Fruit fly (Drosophila melanogaster) whole organism, embryonic: ENCODE data around the gene Ret.

Experiments
- C15 ChIP-seq: fragments of 200-800 bp; sonication (Bioruptor generic); IDR thresholded peaks from 3 replicates; pipeline ENCODE4 v1.3.6; 2022; ENCODE audit warnings: missing biosample characterization, missing genetic modification characterization
- CG1024 ChIP-seq: fragments of 200-800 bp; sonication (Bioruptor generic); IDR thresholded peaks from 2 replicates; pipeline ENCODE4 v1.3.6; 2022; ENCODE audit warnings: missing biosample characterization, missing genetic modification characterization
- CG10267 ChIP-seq: fragments of 200-800 bp; sonication (Bioruptor generic); optimal IDR thresholded peaks from 2 replicates; lab custom pipeline; 2018; ENCODE audit warnings: missing biosample characterization, mild to moderate bottlenecking, missing genetic modification characterization, moderate library complexity
- CG11247 ChIP-seq: fragments of 200-800 bp; sonication (Bioruptor generic); IDR thresholded peaks from 2 replicates; pipeline ENCODE4 v1.3.6; 2022; ENCODE audit warnings: missing biosample characterization, missing genetic modification characterization
- CG11456 ChIP-seq: fragments of 200-800 bp; sonication (Bioruptor generic); IDR thresholded peaks from 3 replicates; pipeline ENCODE4 v1.3.6; 2022; ENCODE audit warnings: missing biosample characterization, missing genetic modification characterization
- CG11560 ChIP-seq: fragments of 200-800 bp; sonication (Bioruptor generic); IDR thresholded peaks from 3 replicates; pipeline ENCODE4 v1.3.6; 2022; ENCODE audit warnings: missing biosample characterization, missing genetic modification characterization
- CG15479 ChIP-seq: fragments of 200-800 bp; sonication (Bioruptor generic); optimal IDR thresholded peaks from 3 replicates; lab custom pipeline; 2019; ENCODE audit warnings: missing biosample characterization, mild to moderate bottlenecking, missing genetic modification characterization, moderate library complexity
- CG18262 ChIP-seq: fragments of 200-800 bp; optimal IDR thresholded peaks from 3 replicates; lab custom pipeline; 2019; ENCODE audit warnings: missing biosample characterization, mild to moderate bottlenecking, missing genetic modification characterization, moderate library complexity
- CG31224 ChIP-seq: fragments of 200-800 bp; sonication (Bioruptor generic); IDR thresholded peaks from 2 replicates; pipeline ENCODE4 v1.3.6; 2022; ENCODE audit warnings: missing biosample characterization, missing genetic modification characterization
- CG4617 ChIP-seq: fragments of 200-800 bp; sonication (Bioruptor generic); optimal IDR thresholded peaks from 3 replicates; lab custom pipeline; 2016; ENCODE audit warnings: missing biosample characterization, missing genetic modification characterization, borderline replicate concordance
- CG5180 ChIP-seq: fragments of 200-800 bp; sonication (Bioruptor generic); optimal IDR thresholded peaks from 3 replicates; lab custom pipeline; 2017; ENCODE audit warnings: missing biosample characterization, missing genetic modification characterization, mild to moderate bottlenecking, moderate library complexity, missing genetic modification reagents
- CG6683 ChIP-seq: fragments of 200-800 bp; sonication (Bioruptor generic); optimal IDR thresholded peaks from 2 replicates; lab custom pipeline; 2017; ENCODE audit warnings: missing biosample characterization, mild to moderate bottlenecking, missing genetic modification characterization, missing genetic modification reagents
- CG6813 ChIP-seq: fragments of 200-800 bp; sonication (Bioruptor generic); optimal IDR thresholded peaks from 2 replicates; lab custom pipeline; 2017; ENCODE audit warnings: missing biosample characterization, missing genetic modification characterization, mild to moderate bottlenecking, moderate library complexity, missing genetic modification reagents
- CG6854 ChIP-seq: fragments of 200-800 bp; sonication (Bioruptor generic); optimal IDR thresholded peaks from 3 replicates; lab custom pipeline; 2017; ENCODE audit warnings: missing biosample characterization, mild to moderate bottlenecking, missing genetic modification characterization
- CG7786 ChIP-seq: fragments of 200-800 bp; sonication (Bioruptor generic); optimal IDR thresholded peaks from 2 replicates; lab custom pipeline; 2016; ENCODE audit warnings: missing biosample characterization, missing genetic modification characterization
- CG8359 ChIP-seq: fragments of 200-800 bp; sonication (Bioruptor generic); optimal IDR thresholded peaks from 2 replicates; lab custom pipeline; 2017; ENCODE audit warnings: missing biosample characterization, mild to moderate bottlenecking, missing genetic modification characterization, borderline replicate concordance
- CG8924 ChIP-seq: fragments of 200-800 bp; optimal IDR thresholded peaks from 3 replicates; lab custom pipeline; 2019; ENCODE audit warnings: missing biosample characterization, mild to moderate bottlenecking, missing genetic modification characterization, moderate library complexity
- CG9817 ChIP-seq: fragments of 200-800 bp; sonication (Bioruptor generic); optimal IDR thresholded peaks from 2 replicates; lab custom pipeline; 2018; ENCODE audit warnings: missing biosample characterization, mild to moderate bottlenecking, missing genetic modification characterization, moderate library complexity
- Dip2 ChIP-seq: fragments of 200-800 bp; sonication (Bioruptor generic); IDR thresholded peaks from 2 replicates; pipeline ENCODE4 v1.3.6; 2022; ENCODE audit warnings: missing biosample characterization, missing genetic modification characterization
- Eip74EF ChIP-seq, 2 experiments: fragments of 200-800 bp in 1 of 2; fragments of >200 bp in 1 of 2; sonication (Bioruptor generic) in 1 of 2; optimal IDR thresholded peaks; 2 replicates each; lab custom pipeline; 2017 to 2019; ENCODE audit warnings: missing biosample characterization in 2 of 2, missing genetic modification characterization in 2 of 2, mild to moderate bottlenecking in 1 of 2, moderate library complexity in 1 of 2
- Fer2 ChIP-seq: fragments of 200-800 bp; sonication (Bioruptor generic); optimal IDR thresholded peaks from 2 replicates; lab custom pipeline; 2018; ENCODE audit warnings: missing biosample characterization, mild to moderate bottlenecking, missing genetic modification characterization, moderate library complexity
- Hr78 ChIP-seq, 2 experiments: fragments of 200-800 bp in 1 of 2; fragments of >200 bp in 1 of 2; sonication (Bioruptor generic) in 1 of 2; optimal IDR thresholded peaks; 2 replicates each; lab custom pipeline; 2017 to 2019; ENCODE audit warnings: missing biosample characterization in 2 of 2, missing genetic modification characterization in 2 of 2, mild to moderate bottlenecking in 1 of 2, moderate library complexity in 1 of 2
- Opbp ChIP-seq: fragments of 200-800 bp; sonication (Bioruptor generic); IDR thresholded peaks from 3 replicates; pipeline ENCODE4 v1.3.6; 2022; ENCODE audit warnings: missing biosample characterization, missing genetic modification characterization; ENCODE audit not compliant: partially characterized antibody
- Sox100B ChIP-seq: fragments of 200-800 bp; sonication (Bioruptor generic); optimal IDR thresholded peaks from 3 replicates; lab custom pipeline; 2018; ENCODE audit warnings: missing biosample characterization, mild to moderate bottlenecking, missing genetic modification characterization
- ab ChIP-seq: fragments of 200-800 bp; sonication (Bioruptor generic); optimal IDR thresholded peaks from 2 replicates; lab custom pipeline; 2016; ENCODE audit warnings: missing biosample characterization, missing genetic modification characterization
- abd-A ChIP-seq: fragments of 200-800 bp; sonication (Bioruptor generic); optimal IDR thresholded peaks from 3 replicates; lab custom pipeline; 2019; ENCODE audit warnings: missing biosample characterization, mild to moderate bottlenecking, missing genetic modification characterization, moderate library complexity
- az2 ChIP-seq: fragments of 200-800 bp; sonication (Bioruptor generic); optimal IDR thresholded peaks from 3 replicates; lab custom pipeline; 2016; ENCODE audit warnings: missing biosample characterization, missing genetic modification characterization
- bab2 ChIP-seq: fragments of 200-800 bp; sonication (Bioruptor generic); optimal IDR thresholded peaks from 2 replicates; lab custom pipeline; 2016; ENCODE audit warnings: missing biosample characterization, missing genetic modification characterization
- cg ChIP-seq: fragments of 200-800 bp; sonication (Bioruptor generic); optimal IDR thresholded peaks from 3 replicates; lab custom pipeline; 2019; ENCODE audit warnings: missing biosample characterization, mild to moderate bottlenecking, missing genetic modification characterization, moderate library complexity
- chif ChIP-seq, 2 experiments: fragments of 200-800 bp; sonication (Bioruptor generic); optimal IDR thresholded peaks; 3 replicates each; lab custom pipeline; 2016; ENCODE audit warnings: missing biosample characterization in 2 of 2, missing genetic modification characterization in 2 of 2
- chm ChIP-seq: fragments of 200-800 bp; sonication (Bioruptor generic); IDR thresholded peaks from 2 replicates; pipeline ENCODE4 v1.3.6; 2022; ENCODE audit warnings: missing biosample characterization, missing genetic modification characterization
- cwo ChIP-seq: fragments of 200-800 bp; sonication (Bioruptor generic); optimal IDR thresholded peaks from 3 replicates; lab custom pipeline; 2017; ENCODE audit warnings: missing biosample characterization, missing genetic modification characterization, mild to moderate bottlenecking, moderate library complexity, missing genetic modification reagents
- ems ChIP-seq: fragments of 200-800 bp; sonication (Bioruptor generic); optimal IDR thresholded peaks from 3 replicates; lab custom pipeline; 2016; ENCODE audit warnings: missing biosample characterization, missing genetic modification characterization
- fd96Cb ChIP-seq: fragments of 200-800 bp; sonication (Bioruptor generic); optimal IDR thresholded peaks from 2 replicates; lab custom pipeline; 2018; ENCODE audit warnings: missing biosample characterization, mild to moderate bottlenecking, missing genetic modification characterization, moderate library complexity
- fru ChIP-seq: fragments of >200 bp; optimal IDR thresholded peaks from 2 replicates; lab custom pipeline; 2017
- h ChIP-seq: fragments of >200 bp; optimal IDR thresholded peaks from 2 replicates; lab custom pipeline; 2017
- klu ChIP-seq: fragments of 200-800 bp; sonication (Bioruptor generic); IDR thresholded peaks from 2 replicates; pipeline ENCODE4 v1.3.6; 2022; ENCODE audit warnings: missing biosample characterization, missing genetic modification characterization
- luna ChIP-seq: fragments of 200-800 bp; sonication (Bioruptor generic); optimal IDR thresholded peaks from 2 replicates; lab custom pipeline; 2016; ENCODE audit warnings: missing biosample characterization, missing genetic modification characterization
- sima ChIP-seq: fragments of 200-800 bp; sonication (Bioruptor generic); optimal IDR thresholded peaks from 2 replicates; lab custom pipeline; 2016; ENCODE audit warnings: missing biosample characterization, missing genetic modification characterization
- slbo ChIP-seq: fragments of 200-800 bp; sonication (Bioruptor generic); IDR thresholded peaks from 2 replicates; pipeline ENCODE4 v1.3.6; 2022; ENCODE audit warnings: missing biosample characterization, missing genetic modification characterization
- slp2 ChIP-seq: fragments of 200-800 bp; sonication (Bioruptor generic); optimal IDR thresholded peaks from 2 replicates; lab custom pipeline; 2016; ENCODE audit warnings: missing biosample characterization, missing genetic modification characterization
- tap ChIP-seq: fragments of 200-800 bp; optimal IDR thresholded peaks from 3 replicates; lab custom pipeline; 2019; ENCODE audit warnings: missing biosample characterization, mild to moderate bottlenecking, missing genetic modification characterization, moderate library complexity
- tin ChIP-seq: fragments of 200-800 bp; sonication (Bioruptor generic); optimal IDR thresholded peaks from 3 replicates; lab custom pipeline; 2016; ENCODE audit warnings: missing biosample characterization, missing genetic modification characterization
- tio ChIP-seq: fragments of 200-800 bp; sonication (Bioruptor generic); optimal IDR thresholded peaks from 2 replicates; lab custom pipeline; 2017; ENCODE audit warnings: missing biosample characterization, missing genetic modification characterization, inconsistent platforms
- tna ChIP-seq: fragments of 200-800 bp; sonication (Bioruptor generic); IDR thresholded peaks from 2 replicates; pipeline ENCODE4 v1.3.6; 2022; ENCODE audit warnings: missing biosample characterization, missing genetic modification characterization; ENCODE audit not compliant: partially characterized antibody
- twi ChIP-seq: fragments of 200-800 bp; optimal IDR thresholded peaks from 2 replicates; lab custom pipeline; 2019; ENCODE audit warnings: missing biosample characterization, mild to moderate bottlenecking, missing genetic modification characterization, moderate library complexity
- vvl ChIP-seq: fragments of 200-800 bp; sonication (Bioruptor generic); IDR thresholded peaks from 2 replicates; pipeline ENCODE4 v1.3.6; 2022; ENCODE audit warnings: missing biosample characterization, missing genetic modification characterization
- z ChIP-seq: fragments of 200-800 bp; sonication (Bioruptor generic); IDR thresholded peaks from 3 replicates; pipeline ENCODE4 v1.3.6; 2022; ENCODE audit warnings: missing biosample characterization, missing genetic modification characterization

The Ret gene

dm6 chr2L:21168295-21169159, 30.0 kb downstream of the Ret start, which contains the start of the genes mAcon1, CG43345 and CG43346 (continued):
- TF ChIP-seq z (no peak), CG15479 (GFP tag; lab: Kevin White, UChicago) (peak; percentile 66), fru (no peak), ab (GFP tag; lab: Kevin White, UChicago) (peak; percentile 61), CG9817 (peak; percentile 79), Opbp (GFP tag; lab: Robert Waterston, UW) (no peak), Fer2 (peak; percentile 70), tio (GFP tag; lab: Kevin White, UChicago) (no peak), fd96Cb (tag; lab: Kevin White, UChicago) (peak; percentile 54), CG11247 (GFP tag; lab: Robert Waterston, UW) (peak; percentile 46; the same call in 1 of the 2 replicates), Sox100B (GFP tag; lab: Kevin White, UChicago) (peak; percentile 79), CG31224 (peak; percentile 56), C15 (GFP tag; lab: Robert Waterston, UW) (no peak), Hr78 (GFP tag; optimal IDR thresholded peaks at IDR 0.05; lab: Kevin White, UChicago) (no peak), tna (GFP tag; lab: Robert Waterston, UW) (no peak), tin (peak; percentile 80), Dip2 (GFP tag; lab: Robert Waterston, UW) (no peak), CG6683 (GFP tag; lab: Kevin White, UChicago) (peak; percentile 67), CG1024 (GFP tag; lab: Robert Waterston, UW) (no peak), ems (GFP tag; lab: Kevin White, UChicago) (peak; percentile 87), CG8924 (tag; lab: Kevin White, UChicago) (no peak), CG7786 (peak; percentile 90), sima (GFP tag; lab: Kevin White, UChicago) (peak; percentile 72), slbo (GFP tag; lab: Robert Waterston, UW) (peak; percentile 83), bab2 (peak; percentile 85), CG10267 (tag; lab: Kevin White, UChicago) (peak; percentile 98), abd-A (no peak), CG4617 (peak; percentile 63), chif (GFP tag; optimal IDR thresholded peaks at IDR 0.05; lab: Kevin White, UChicago) (peak; percentile 71 to 78), CG11560 (tag; lab: Robert Waterston, UW) (peak; percentile 55; the same call in 1 of the 3 replicates), Eip74EF (GFP tag; optimal IDR thresholded peaks at IDR 0.05; lab: Kevin White, UChicago) (no peak), h (lab: Kevin White, UChicago) (no peak), CG11456 (GFP tag; lab: Robert Waterston, UW) (0 out of 3 replicates have a peak, but pooled peaks have one; percentile 61), cwo (GFP tag; lab: Kevin White, UChicago) (peak; percentile 68), CG6813 (GFP tag; lab: Kevin White, UChicago) (no peak), klu (GFP tag; lab: Robert Waterston, UW) (peak; percentile 96), CG8359 (GFP tag; lab: Kevin White, UChicago) (peak; percentile 24), twi (tag; lab: Kevin White, UChicago) (peak; percentile 69), slp2 (GFP tag; lab: Kevin White, UChicago) (peak; percentile 76), chm (GFP tag; lab: Robert Waterston, UW) (peak; percentile 6; the same call in 1 of the 2 replicates), CG5180 (no peak), cg (GFP tag; lab: Kevin White, UChicago) (no peak), vvl (peak; percentile 27; the same call in 1 of the 2 replicates), tap (tag; lab: Kevin White, UChicago) (no peak), CG6854 (GFP tag; lab: Kevin White, UChicago) (peak; percentile 7), CG18262 (tag; lab: Kevin White, UChicago) (peak; percentile 73), luna (GFP tag; lab: Kevin White, UChicago) (peak; percentile 76), az2 (GFP tag; lab: Kevin White, UChicago) (peak; percentile 76)
